Fruit fly (Drosophila melanogaster) whole organism, prepupa: ENCODE data around the gene CG18787.

Experiments used
- Blimp-1 ChIP-seq: fragments of 200-800 bp; sonication (Bioruptor generic); optimal IDR thresholded peaks from 3 replicates; lab custom pipeline; 2017; ENCODE audit warnings: missing biosample characterization, missing genetic modification characterization, mild to moderate bottlenecking, moderate library complexity, missing genetic modification reagents
- CG10631 ChIP-seq: fragments of 200-800 bp; sonication (Bioruptor generic); optimal IDR thresholded peaks from 2 replicates; lab custom pipeline; 2016; ENCODE audit warnings: missing biosample characterization, missing genetic modification characterization
- CG10669 ChIP-seq: fragments of 200-800 bp; sonication (Bioruptor generic); optimal IDR thresholded peaks from 3 replicates; lab custom pipeline; 2018; ENCODE audit warnings: missing biosample characterization, mild to moderate bottlenecking, missing genetic modification characterization, moderate library complexity
- CG11294 ChIP-seq: fragments of 200-800 bp; sonication (Bioruptor generic); IDR thresholded peaks from 2 replicates; pipeline ENCODE4 v1.3.6; 2022; ENCODE audit warnings: missing biosample characterization, missing genetic modification characterization
- CG11762 ChIP-seq: fragments of 200-800 bp; sonication (Bioruptor generic); optimal IDR thresholded peaks from 3 replicates; lab custom pipeline; 2016; ENCODE audit warnings: missing biosample characterization, missing genetic modification characterization; ENCODE audit not compliant: insufficient read depth
- CG11902 ChIP-seq: fragments of 200-800 bp; sonication (Bioruptor generic); optimal IDR thresholded peaks from 3 replicates; lab custom pipeline; 2016; ENCODE audit warnings: missing biosample characterization, missing genetic modification characterization
- CG15336 ChIP-seq: fragments of 200-800 bp; sonication (Bioruptor generic); IDR thresholded peaks from 2 replicates; pipeline ENCODE4 v1.3.6; 2022; ENCODE audit warnings: missing biosample characterization, missing genetic modification characterization
- CG1621 ChIP-seq: fragments of 200-800 bp; sonication (Bioruptor generic); optimal IDR thresholded peaks from 3 replicates; lab custom pipeline; 2018; ENCODE audit warnings: missing biosample characterization, mild to moderate bottlenecking, missing genetic modification characterization
- CG16779 ChIP-seq: fragments of 200-800 bp; sonication (Bioruptor generic); optimal IDR thresholded peaks from 3 replicates; lab custom pipeline; 2017; ENCODE audit warnings: missing biosample characterization, mild to moderate bottlenecking, missing genetic modification characterization
- CG3032 ChIP-seq: fragments of 200-800 bp; optimal IDR thresholded peaks from 2 replicates; lab custom pipeline; 2019; ENCODE audit warnings: missing biosample characterization, mild to moderate bottlenecking, missing genetic modification characterization, moderate library complexity
- CG31627 ChIP-seq: fragments of 200-800 bp; sonication (Bioruptor generic); optimal IDR thresholded peaks from 3 replicates; lab custom pipeline; 2016; ENCODE audit warnings: missing biosample characterization, missing genetic modification characterization
- CG3919 ChIP-seq: fragments of 200-800 bp; sonication (Bioruptor generic); optimal IDR thresholded peaks from 3 replicates; lab custom pipeline; 2016; ENCODE audit warnings: missing biosample characterization, missing genetic modification characterization
- CG6163 ChIP-seq: fragments of 200-800 bp; sonication (Bioruptor generic); IDR thresholded peaks from 3 replicates; pipeline ENCODE4 v1.3.6; 2022; ENCODE audit warnings: missing biosample characterization, missing genetic modification characterization
- CG6276 ChIP-seq: fragments of 200-800 bp; sonication (Bioruptor generic); optimal IDR thresholded peaks from 2 replicates; lab custom pipeline; 2017; ENCODE audit warnings: missing biosample characterization, mild to moderate bottlenecking, missing genetic modification characterization
- CG6792 ChIP-seq: fragments of 200-800 bp; sonication (Bioruptor generic); optimal IDR thresholded peaks from 3 replicates; lab custom pipeline; 2016; ENCODE audit warnings: missing biosample characterization, missing genetic modification characterization
- CG6808 ChIP-seq: fragments of 200-800 bp; sonication (Bioruptor generic); optimal IDR thresholded peaks from 3 replicates; lab custom pipeline; 2017; ENCODE audit warnings: missing biosample characterization, missing genetic modification characterization, mild to moderate bottlenecking, moderate library complexity, missing genetic modification reagents
- CG6854 ChIP-seq: fragments of 200-800 bp; sonication (Bioruptor generic); optimal IDR thresholded peaks from 2 replicates; lab custom pipeline; 2017; ENCODE audit warnings: missing biosample characterization, mild to moderate bottlenecking, missing genetic modification characterization
- CG7368 ChIP-seq: fragments of 200-800 bp; sonication (Bioruptor generic); optimal IDR thresholded peaks from 3 replicates; lab custom pipeline; 2016; ENCODE audit warnings: missing biosample characterization, missing genetic modification characterization
- CG8119 ChIP-seq: fragments of 200-800 bp; sonication (Bioruptor generic); IDR thresholded peaks from 3 replicates; pipeline ENCODE4 v1.3.6; 2022; ENCODE audit warnings: missing biosample characterization, missing genetic modification characterization
- CG8632 ChIP-seq: fragments of 200-800 bp; sonication (Bioruptor generic); optimal IDR thresholded peaks from 3 replicates; lab custom pipeline; 2016; ENCODE audit warnings: missing biosample characterization, missing genetic modification characterization
- Eip75B ChIP-seq: fragments of 200-800 bp; sonication (Bioruptor generic); optimal IDR thresholded peaks from 3 replicates; lab custom pipeline; 2016; ENCODE audit warnings: missing biosample characterization, missing genetic modification characterization
- Eip78C ChIP-seq: fragments of 200-800 bp; sonication (Bioruptor generic); peaks from one replicate; lab custom pipeline; 2016; ENCODE audit warnings: missing biosample characterization, missing genetic modification characterization
- Gug ChIP-seq: fragments of 200-800 bp; sonication (Bioruptor generic); IDR thresholded peaks from 2 replicates; pipeline ENCODE4 v1.3.6; 2022; ENCODE audit warnings: missing biosample characterization, missing genetic modification characterization
- Hr38 ChIP-seq: sonication (Bioruptor generic); optimal IDR thresholded peaks from 2 replicates; lab custom pipeline; 2016; ENCODE audit warnings: missing biosample characterization, missing genetic modification characterization
- Hr4 ChIP-seq: fragments of 200-800 bp; sonication (Bioruptor generic); optimal IDR thresholded peaks from 3 replicates; lab custom pipeline; 2016; ENCODE audit warnings: missing biosample characterization, missing genetic modification characterization
- Lpt ChIP-seq: fragments of 200-800 bp; sonication (Bioruptor generic); optimal IDR thresholded peaks from 3 replicates; lab custom pipeline; 2016; ENCODE audit warnings: missing biosample characterization, missing genetic modification characterization
- Met ChIP-seq: fragments of 200-800 bp; sonication (Bioruptor generic); optimal IDR thresholded peaks from 3 replicates; lab custom pipeline; 2016; ENCODE audit warnings: missing biosample characterization, missing genetic modification characterization
- Sox102F ChIP-seq: fragments of 200-800 bp; sonication (Bioruptor generic); optimal IDR thresholded peaks from 2 replicates; lab custom pipeline; 2016; ENCODE audit warnings: missing biosample characterization, mild to moderate bottlenecking, missing genetic modification characterization
- Sox14 ChIP-seq: fragments of 200-800 bp; sonication (Bioruptor generic); optimal IDR thresholded peaks from 3 replicates; lab custom pipeline; 2016; ENCODE audit warnings: missing biosample characterization, missing genetic modification characterization
- acj6 ChIP-seq: fragments of 200-800 bp; sonication (Bioruptor generic); optimal IDR thresholded peaks from 3 replicates; lab custom pipeline; 2016; ENCODE audit warnings: missing biosample characterization, missing genetic modification characterization
- dsx ChIP-seq: fragments of 200-800 bp; optimal IDR thresholded peaks from 3 replicates; lab custom pipeline; 2019; ENCODE audit warnings: missing biosample characterization, mild to moderate bottlenecking, missing genetic modification characterization, moderate library complexity; ENCODE audit not compliant: poor library complexity, severe bottlenecking
- eg ChIP-seq: fragments of 200-800 bp; sonication (Bioruptor generic); IDR thresholded peaks from 3 replicates; pipeline ENCODE4 v1.3.6; 2022; ENCODE audit warnings: missing biosample characterization, missing genetic modification characterization
- esn ChIP-seq: fragments of 200-800 bp; sonication (Bioruptor generic); optimal IDR thresholded peaks from 2 replicates; lab custom pipeline; 2016; ENCODE audit warnings: missing biosample characterization, mild to moderate bottlenecking, missing genetic modification characterization, moderate library complexity
- fkh ChIP-seq: fragments of 200-800 bp; sonication (Bioruptor generic); optimal IDR thresholded peaks from 3 replicates; lab custom pipeline; 2017; ENCODE audit warnings: missing biosample characterization, mild to moderate bottlenecking, missing genetic modification characterization, moderate library complexity
- lz ChIP-seq: fragments of 200-800 bp; sonication (Bioruptor generic); optimal IDR thresholded peaks from 3 replicates; lab custom pipeline; 2016; ENCODE audit warnings: missing biosample characterization, missing genetic modification characterization
- pdm3 ChIP-seq: fragments of 200-800 bp; sonication (Bioruptor generic); optimal IDR thresholded peaks from 3 replicates; lab custom pipeline; 2016; ENCODE audit warnings: missing biosample characterization, missing genetic modification characterization
- ss ChIP-seq, 2 experiments: fragments of 200-800 bp; sonication (Bioruptor generic); optimal IDR thresholded peaks; 2 replicates in 1 of 2; 3 replicates in 1 of 2; lab custom pipeline; 2017 to 2018; ENCODE audit warnings: mild to moderate bottlenecking in 2 of 2, missing biosample characterization in 2 of 2, missing genetic modification characterization in 2 of 2, moderate library complexity in 1 of 2
- svp ChIP-seq: fragments of 200-800 bp; sonication (Bioruptor generic); peaks from one replicate; lab custom pipeline; 2016; ENCODE audit warnings: missing biosample characterization, missing genetic modification characterization
- topi ChIP-seq: fragments of 200-800 bp; sonication (Bioruptor generic); optimal IDR thresholded peaks from 3 replicates; lab custom pipeline; 2016; ENCODE audit warnings: missing biosample characterization, missing genetic modification characterization

CG18787 gene

DNA sequence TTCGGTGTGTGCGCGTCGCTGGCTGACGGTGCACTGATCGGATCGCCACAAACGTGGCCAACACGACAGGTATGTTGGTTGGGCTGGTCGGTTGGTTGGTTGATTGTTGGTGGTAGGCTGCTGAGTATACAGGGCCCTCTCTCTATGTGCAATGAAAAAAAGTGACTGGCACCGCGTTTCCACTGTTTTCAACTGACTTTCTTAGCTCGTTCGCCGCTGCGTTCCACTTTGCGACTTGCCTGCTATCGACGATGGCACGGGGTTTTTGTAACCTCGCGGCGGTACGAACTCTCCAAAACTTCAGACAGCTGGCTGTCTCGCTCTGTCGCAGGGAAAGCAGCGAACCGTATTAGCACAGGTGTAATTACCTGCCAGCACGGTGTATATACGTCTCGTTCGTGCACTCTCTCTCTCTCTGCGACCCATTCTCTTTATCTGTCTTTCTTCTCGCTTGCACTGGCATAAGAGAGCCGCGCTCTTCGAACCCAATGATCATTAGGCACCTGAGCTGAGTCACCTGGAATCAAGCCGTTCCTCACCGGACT lies 28.2 kb downstream of the CG18787 start:
- TF ChIP-seq Sox102F (GFP tag; lab: Kevin White, UChicago) (peak; percentile 29), CG15336 (GFP tag; lab: Robert Waterston, UW) (0 out of 2 replicates have a peak, but pooled peaks have one; percentile 35), CG31627 (GFP tag; lab: Kevin White, UChicago) (no peak), CG16779 (tag; lab: Kevin White, UChicago) (no peak), svp (GFP tag; lab: Kevin White, UChicago) (peak; percentile 56), ss (GFP tag; optimal IDR thresholded peaks at IDR 0.05; lab: Kevin White, UChicago) (peak; percentile 31 to 54), CG6276 (GFP tag; lab: Kevin White, UChicago) (peak; percentile 10), CG6163 (GFP tag; lab: Robert Waterston, UW) (0 out of 3 replicates have a peak, but pooled peaks have one; percentile 28), CG10631 (GFP tag; lab: Kevin White, UChicago) (no peak), CG8632 (no peak), CG7368 (GFP tag; lab: Kevin White, UChicago) (peak; percentile 24), CG10669 (no peak), CG11902 (GFP tag; lab: Kevin White, UChicago) (no peak), Lpt (GFP tag; lab: Kevin White, UChicago) (peak; percentile 17), dsx (GFP tag; lab: Kevin White, UChicago) (peak; percentile 23), esn (peak; percentile 36), Blimp-1 (peak; percentile 13), eg (GFP tag; lab: Robert Waterston, UW) (peak; percentile 48; the same call in 1 of the 3 replicates), Gug (GFP tag; lab: Robert Waterston, UW) (no peak), CG3919 (GFP tag; lab: Kevin White, UChicago) (peak; percentile 39), CG6792 (no peak), Eip75B (GFP tag; lab: Kevin White, UChicago) (peak; percentile 37), fkh (peak; percentile 85), topi (GFP tag; lab: Kevin White, UChicago) (peak; percentile 26), acj6 (GFP tag; lab: Kevin White, UChicago) (no peak), Eip78C (peak; percentile 46), Sox14 (GFP tag; lab: Kevin White, UChicago) (peak; percentile 29), CG6854 (GFP tag; lab: Kevin White, UChicago) (peak; percentile 45), CG1621 (tag; lab: Kevin White, UChicago) (peak; percentile 18), CG11294 (GFP tag; lab: Robert Waterston, UW) (no peak), Met (GFP tag; lab: Kevin White, UChicago) (peak; percentile 11), CG6808 (peak; percentile 5)
- TF ChIP-seq, all 60 proteins: peak for 22

DNA sequence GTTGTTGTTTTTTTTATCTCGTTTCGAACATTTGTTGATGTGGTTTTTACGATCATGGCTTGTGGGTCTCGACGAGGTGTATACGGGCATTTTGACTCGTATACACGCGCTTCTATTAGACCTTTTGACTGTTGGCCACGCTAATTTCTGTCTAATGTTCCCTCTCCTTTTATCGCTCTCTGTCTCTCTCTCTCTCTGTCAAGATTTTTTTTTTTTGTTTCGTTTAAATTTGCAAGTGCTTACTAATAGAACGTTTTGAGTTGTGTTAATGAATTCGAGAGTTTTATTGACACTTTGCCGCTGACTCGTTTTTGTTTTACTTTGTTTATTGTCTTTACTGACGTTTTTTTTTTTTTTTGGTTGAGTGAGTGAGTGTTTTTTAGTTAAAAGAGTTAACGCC lies 28.8 kb downstream of the CG18787 start:
- TF ChIP-seq Hr4 (no peak), dsx (GFP tag; lab: Kevin White, UChicago) (no peak), CG8119 (GFP tag; lab: Robert Waterston, UW) (no peak)
- TF ChIP-seq, all 60 proteins: peak for 0

- TF ChIP-seq CG8119 (GFP tag; lab: Robert Waterston, UW) (no peak), CG11762 (GFP tag; lab: Kevin White, UChicago) (no peak), CG11902 (GFP tag; lab: Kevin White, UChicago) (no peak), lz (no peak), dsx (GFP tag; lab: Kevin White, UChicago) (no peak), fkh (no peak), CG3919 (GFP tag; lab: Kevin White, UChicago) (no peak), ss (GFP tag; optimal IDR thresholded peaks at IDR 0.05; lab: Kevin White, UChicago) (no peak), pdm3 (GFP tag; lab: Kevin White, UChicago) (no peak), Hr38 (no peak), CG6854 (GFP tag; lab: Kevin White, UChicago) (no peak), CG3032 (tag; lab: Kevin White, UChicago) (no peak), CG15336 (GFP tag; lab: Robert Waterston, UW) (no peak)
Observed at dm6 chr2L:11969424-11969823, 29.7 kb downstream of the CG18787 start.
